Worm (Caenorhabditis elegans): Measurements from ENCODE around the gene gex-3.

gex-3 gene

ce11 chrIV:12425595-12425994 is 21.4 kb downstream of the gex-3 start:
- TF ChIP-seq ztf-4 (tag; optimal IDR thresholded peaks at IDR 0.05) = no peak
- no peak for TF ChIP-seq efl-1 (optimal IDR thresholded peaks at IDR 0.05)
- TF ChIP-seq efl-1 (GFP tag; optimal IDR thresholded peaks at IDR 0.05 in 1 of 2) = peak in 1 of 2 experiments; percentile 56
- TF ChIP-seq nhr-76 (tag; optimal IDR thresholded peaks at IDR 0.05) = no peak
- TF ChIP-seq nhr-11 (tag; optimal IDR thresholded peaks at IDR 0.05) = no peak
- TF ChIP-seq egl-27 (tag; optimal IDR thresholded peaks at IDR 0.05) = no peak
- no peak for TF ChIP-seq lin-13 (GFP tag; optimal IDR thresholded peaks at IDR 0.05)
- no peak for TF ChIP-seq ets-5 (GFP tag; IDR thresholded peaks at IDR 0.05)
- no peak for TF ChIP-seq elt-3 (tag; optimal IDR thresholded peaks at IDR 0.05)
- no peak for TF ChIP-seq vab-15 (tag; optimal IDR thresholded peaks at IDR 0.05)
- TF ChIP-seq ceh-82 (tag; optimal IDR thresholded peaks at IDR 0.05) = no peak
- TF ChIP-seq lin-14 (GFP tag; optimal IDR thresholded peaks at IDR 0.05) = peak; percentile 68
- no peak for TF ChIP-seq sox-4 (tag; optimal IDR thresholded peaks at IDR 0.05)

- TF ChIP-seq ceh-8 (GFP tag; optimal IDR thresholded peaks at IDR 0.05) = peak; percentile 48
- no peak for TF ChIP-seq lin-13 (GFP tag; optimal IDR thresholded peaks at IDR 0.05)
Observed at ce11 chrIV:12427687-12428284, 23.6 kb downstream of the gex-3 start.

ce11 chrIV:12428467-12428866 is 24.2 kb downstream of the gex-3 start, which contains the start of gene col-130:
TSS of gene col-130 (minus strand) at chrIV:12428516.
- no peak for TF ChIP-seq dpl-1 (GFP tag; optimal IDR thresholded peaks at IDR 0.05)
- TF ChIP-seq xbp-1 (tag; optimal IDR thresholded peaks at IDR 0.05) = no peak
- no peak for TF ChIP-seq mdl-1 (tag; optimal IDR thresholded peaks at IDR 0.05)
- no peak for TF ChIP-seq unc-62 (GFP tag; optimal IDR thresholded peaks at IDR 0.05)
- no peak for TF ChIP-seq ces-1 (GFP tag; optimal IDR thresholded peaks at IDR 0.05)
- TF ChIP-seq nhr-20 (tag; optimal IDR thresholded peaks at IDR 0.05) = no peak
- no peak for TF ChIP-seq snpc-4 (tag; optimal IDR thresholded peaks at IDR 0.05)
- no peak for TF ChIP-seq sox-4 (tag; optimal IDR thresholded peaks at IDR 0.05)
- no peak for TF ChIP-seq elt-2 (tag; optimal IDR thresholded peaks at IDR 0.05)
- no peak for TF ChIP-seq mab-9 (GFP tag; IDR thresholded peaks at IDR 0.05)
- TF ChIP-seq lsy-2 (tag; optimal IDR thresholded peaks at IDR 0.05) = no peak

- TF ChIP-seq blmp-1 (tag; optimal IDR thresholded peaks at IDR 0.05) (peak; percentile 13), nhr-47 (tag; optimal IDR thresholded peaks at IDR 0.05) (no peak), sup-37 (GFP tag; optimal IDR thresholded peaks at IDR 0.05) (no peak)
Observed at ce11 chrIV:12429504-12429903, 25.3 kb downstream of the gex-3 start.

ce11 chrIV:12431755-12432154 is 27.5 kb downstream of the gex-3 start:
- TF ChIP-seq efl-1 (optimal IDR thresholded peaks at IDR 0.05) (no peak), efl-1 (GFP tag; optimal IDR thresholded peaks at IDR 0.05 in 1 of 2) (peak in 1 of 2 experiments; percentile 3), ets-5 (GFP tag; IDR thresholded peaks at IDR 0.05) (no peak)

ce11 chrIV:12432340-12432739 is 28.1 kb downstream of the gex-3 start, which contains the start of gene clec-184:
TSS of gene clec-184 (plus strand) at chrIV:12432640.
- TF ChIP-seq nhr-76 (tag; optimal IDR thresholded peaks at IDR 0.05) = no peak
- no peak for TF ChIP-seq nhr-90 (tag; optimal IDR thresholded peaks at IDR 0.05; ENCODE audit: poor library complexity)
- no peak for TF ChIP-seq snpc-4 (tag; optimal IDR thresholded peaks at IDR 0.05)
- no peak for TF ChIP-seq zag-1 (tag; optimal IDR thresholded peaks at IDR 0.05)
- TF ChIP-seq nhr-47 (tag; optimal IDR thresholded peaks at IDR 0.05) = no peak

ce11 chrIV:12435442-12435841 is 31.2 kb downstream of the gex-3 start, which contains the start of gene irg-4:
TSS of gene irg-4 (plus strand) at chrIV:12435833.
- no peak for TF ChIP-seq lin-13 (GFP tag; optimal IDR thresholded peaks at IDR 0.05)
- no peak for TF ChIP-seq ceh-63 (GFP tag; optimal IDR thresholded peaks at IDR 0.05)
- no peak for TF ChIP-seq efl-1 (optimal IDR thresholded peaks at IDR 0.05)
- TF ChIP-seq efl-1 (GFP tag; optimal IDR thresholded peaks at IDR 0.05 in 1 of 2) = no peak
- no peak for TF ChIP-seq unc-86 (tag; optimal IDR thresholded peaks at IDR 0.05)
- TF ChIP-seq tlp-1 (tag; optimal IDR thresholded peaks at IDR 0.05) = peak; percentile 88
- TF ChIP-seq fos-1 (tag; optimal IDR thresholded peaks at IDR 0.05) = no peak
- no peak for TF ChIP-seq swsn-7 (tag; optimal IDR thresholded peaks at IDR 0.05)
- no peak for TF ChIP-seq sptf-1 (tag; optimal IDR thresholded peaks at IDR 0.05)
- no peak for TF ChIP-seq nhr-71 (tag; optimal IDR thresholded peaks at IDR 0.05)
- TF ChIP-seq nhr-47 (tag; optimal IDR thresholded peaks at IDR 0.05) = no peak
- TF ChIP-seq lin-15B (tag; optimal IDR thresholded peaks at IDR 0.05) = no peak
- TF ChIP-seq hpl-2 (GFP tag; optimal IDR thresholded peaks at IDR 0.05) = no peak
- TF ChIP-seq ces-1 (GFP tag; optimal IDR thresholded peaks at IDR 0.05) = no peak
- TF ChIP-seq elt-2 (tag; optimal IDR thresholded peaks at IDR 0.05) = peak; percentile 97
- TF ChIP-seq nhr-28 (tag; optimal IDR thresholded peaks at IDR 0.05) = no peak
- TF ChIP-seq lir-3 (tag; optimal IDR thresholded peaks at IDR 0.05; ENCODE audit: poor library complexity) = no peak
